Worm (Caenorhabditis elegans) whole organism, L3 larva: ENCODE measurements around the gene col-176.
A peak's percentile ranks its signal among the peaks of the same experiment; 100 is the strongest.

ENCODE experiments used
- R02D3.7 ChIP-seq: fragments of 150-350 bp; optimal IDR thresholded peaks from 2 replicates; lab custom pipeline; 2014; ENCODE audit warnings: missing biosample characterization, missing genetic modification characterization
- aly-2 ChIP-seq: fragments of 150-350 bp; optimal IDR thresholded peaks from 2 replicates; lab custom pipeline; 2014; ENCODE audit warnings: missing biosample characterization, missing genetic modification characterization
- ceh-16 ChIP-seq: sonication (generic microtip); optimal IDR thresholded peaks from 2 replicates; lab custom pipeline; 2017; ENCODE audit warnings: missing biosample characterization, missing genetic modification characterization
- ceh-28 ChIP-seq: fragments of 150-350 bp; optimal IDR thresholded peaks from 2 replicates; lab custom pipeline; 2014; ENCODE audit warnings: missing biosample characterization, missing genetic modification reagents, missing genetic modification characterization
- ceh-9 ChIP-seq: sonication (generic microtip); optimal IDR thresholded peaks from 2 replicates; lab custom pipeline; 2018; ENCODE audit warnings: missing biosample characterization, missing genetic modification characterization
- egl-27 ChIP-seq: sonication (generic microtip); optimal IDR thresholded peaks from 4 replicates; lab custom pipeline; 2017; ENCODE audit warnings: missing biosample characterization, missing genetic modification reagents, missing genetic modification characterization
- egl-5 ChIP-seq: fragments of 150-350 bp; optimal IDR thresholded peaks from 2 replicates; lab custom pipeline; 2017; ENCODE audit warnings: missing biosample characterization, missing genetic modification reagents, missing genetic modification characterization, inconsistent platforms
- elt-1 ChIP-seq: fragments of 150-350 bp; optimal IDR thresholded peaks from 2 replicates; lab custom pipeline; 2014; ENCODE audit warnings: missing biosample characterization, missing genetic modification characterization
- elt-2 ChIP-seq: sonication (generic microtip); optimal IDR thresholded peaks from 2 replicates; lab custom pipeline; 2016; ENCODE audit warnings: missing genetic modification reagents, mild to moderate bottlenecking, missing genetic modification characterization, missing compliant biosample characterization
- elt-3 ChIP-seq, 3 experiments: fragments of 150-350 bp in 1 of 3; sonication (generic microtip) in 2 of 3; optimal IDR thresholded peaks; 2 replicates in 2 of 3; 4 replicates in 1 of 3; lab custom pipeline; 2014 to 2017; ENCODE audit warnings: missing biosample characterization in 3 of 3, missing genetic modification characterization in 3 of 3
- fkh-10 ChIP-seq: sonication (generic microtip); optimal IDR thresholded peaks from 2 replicates; lab custom pipeline; 2017; ENCODE audit warnings: missing biosample characterization, missing genetic modification reagents, missing genetic modification characterization
- fkh-2 ChIP-seq: fragments of 150-350 bp; optimal IDR thresholded peaks from 2 replicates; lab custom pipeline; 2014; ENCODE audit warnings: missing biosample characterization, missing genetic modification reagents, missing genetic modification characterization
- fos-1 ChIP-seq: fragments of 150-350 bp; optimal IDR thresholded peaks from 2 replicates; lab custom pipeline; 2014; ENCODE audit warnings: missing biosample characterization, missing genetic modification characterization
- jun-1 ChIP-seq: fragments of 150-350 bp; optimal IDR thresholded peaks from 2 replicates; lab custom pipeline; 2014; ENCODE audit warnings: missing biosample characterization, missing genetic modification reagents, missing genetic modification characterization
- lin-15B ChIP-seq: fragments of 150-350 bp; optimal IDR thresholded peaks from 2 replicates; lab custom pipeline; 2014; ENCODE audit warnings: missing biosample characterization, missing genetic modification characterization
- lin-39 ChIP-seq: fragments of 150-350 bp; optimal IDR thresholded peaks from 2 replicates; lab custom pipeline; 2018; ENCODE audit warnings: missing biosample characterization, missing genetic modification reagents, missing genetic modification characterization
- lsy-12 ChIP-seq: sonication (generic microtip); optimal IDR thresholded peaks from 2 replicates; lab custom pipeline; 2016; ENCODE audit warnings: mild to moderate bottlenecking, missing genetic modification characterization, missing compliant biosample characterization
- mdl-1 ChIP-seq: fragments of 150-350 bp; optimal IDR thresholded peaks from 2 replicates; lab custom pipeline; 2014; ENCODE audit warnings: missing biosample characterization, missing genetic modification characterization
- mml-1 ChIP-seq: fragments of 150-350 bp; sonication (generic microtip); optimal IDR thresholded peaks from 3 replicates; lab custom pipeline; 2014; ENCODE audit warnings: missing biosample characterization, missing genetic modification characterization
- nfya-1 ChIP-seq: sonication (generic microtip); optimal IDR thresholded peaks from 2 replicates; lab custom pipeline; 2017; ENCODE audit warnings: missing genetic modification characterization, mild to moderate bottlenecking, missing compliant biosample characterization, antibody characterized with exemption, moderate library complexity; ENCODE audit not compliant: insufficient read depth
- nhr-11 ChIP-seq: fragments of 150-350 bp; optimal IDR thresholded peaks from 2 replicates; lab custom pipeline; 2014; ENCODE audit warnings: missing biosample characterization, missing genetic modification characterization
- nhr-12 ChIP-seq: fragments of 150-350 bp; optimal IDR thresholded peaks from 2 replicates; lab custom pipeline; 2014; ENCODE audit warnings: missing biosample characterization, missing genetic modification characterization
- nhr-237 ChIP-seq: fragments of 150-350 bp; optimal IDR thresholded peaks from 2 replicates; lab custom pipeline; 2014; ENCODE audit warnings: missing biosample characterization, missing genetic modification characterization
- nhr-25 ChIP-seq: sonication (generic microtip); optimal IDR thresholded peaks from 2 replicates; lab custom pipeline; 2017; ENCODE audit warnings: missing biosample characterization, missing genetic modification characterization
- nhr-28 ChIP-seq: fragments of 150-350 bp; optimal IDR thresholded peaks from 2 replicates; lab custom pipeline; 2014; ENCODE audit warnings: missing biosample characterization, missing genetic modification characterization
- nhr-76 ChIP-seq: fragments of 150-350 bp; sonication (generic microtip); optimal IDR thresholded peaks from 5 replicates; lab custom pipeline; 2014; ENCODE audit warnings: missing biosample characterization, missing genetic modification characterization
- nhr-77 ChIP-seq: fragments of 150-350 bp; optimal IDR thresholded peaks from 2 replicates; lab custom pipeline; 2014; ENCODE audit warnings: missing biosample characterization, missing genetic modification characterization
- pha-4 ChIP-seq: fragments of 150-350 bp; optimal IDR thresholded peaks from 2 replicates; lab custom pipeline; 2014; ENCODE audit warnings: missing biosample characterization, missing genetic modification reagents, missing genetic modification characterization
- pqm-1 ChIP-seq: fragments of 150-350 bp; optimal IDR thresholded peaks from 2 replicates; lab custom pipeline; 2017; ENCODE audit warnings: missing biosample characterization, missing genetic modification characterization, inconsistent platforms
- sea-2 ChIP-seq: fragments of 150-350 bp; sonication (generic microtip); optimal IDR thresholded peaks from 4 replicates; lab custom pipeline; 2014; ENCODE audit warnings: missing biosample characterization, missing genetic modification reagents, missing genetic modification characterization
- tbx-2 ChIP-seq: sonication (generic microtip); optimal IDR thresholded peaks from 2 replicates; lab custom pipeline; 2016; ENCODE audit warnings: mild to moderate bottlenecking, missing genetic modification characterization, missing compliant biosample characterization
- unc-39 ChIP-seq: sonication (generic microtip); optimal IDR thresholded peaks from 4 replicates; lab custom pipeline; 2017; ENCODE audit warnings: missing biosample characterization, missing genetic modification characterization
- unc-62 ChIP-seq: fragments of 150-350 bp; sonication (generic microtip); optimal IDR thresholded peaks from 4 replicates; lab custom pipeline; 2014; ENCODE audit warnings: missing biosample characterization, missing genetic modification reagents, missing genetic modification characterization
- zag-1 ChIP-seq: fragments of 150-350 bp; optimal IDR thresholded peaks from 2 replicates; lab custom pipeline; 2014; ENCODE audit warnings: missing biosample characterization, missing genetic modification characterization
- ztf-11 ChIP-seq: fragments of 150-350 bp; optimal IDR thresholded peaks from 2 replicates; lab custom pipeline; 2014; ENCODE audit warnings: missing biosample characterization, missing genetic modification characterization
- ztf-4 ChIP-seq: fragments of 150-350 bp; optimal IDR thresholded peaks from 2 replicates; lab custom pipeline; 2014; ENCODE audit warnings: missing biosample characterization, missing genetic modification characterization

Gene col-176

DNA sequence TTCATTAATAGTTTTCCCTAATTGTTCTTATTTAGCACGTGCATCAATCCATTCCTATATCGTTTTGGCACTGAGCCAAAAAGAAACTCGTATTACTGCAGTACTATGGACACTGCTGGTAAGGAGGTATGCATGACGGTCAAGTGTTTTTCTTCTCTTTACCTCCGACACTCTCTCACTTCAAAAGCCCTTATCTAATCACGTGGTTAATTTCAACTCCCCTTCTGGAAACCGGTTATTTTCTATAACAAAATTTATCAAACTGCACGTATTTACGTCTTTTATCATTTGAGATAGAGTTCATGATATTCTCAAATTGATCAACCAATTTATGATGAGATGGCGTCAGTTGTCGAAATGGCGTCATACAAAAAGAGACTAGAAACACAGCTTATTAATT, 25.8 kb upstream of the col-176 start (continued):
- TF ChIP-seq jun-1 (tag; lab: Kevin White, UChicago) (peak; percentile 77), R02D3.7 (tag; lab: Kevin White, UChicago) (no peak), nhr-237 (no peak), fkh-10 (GFP tag; lab: Kevin White, UChicago) (no peak), nhr-28 (tag; lab: Kevin White, UChicago) (no peak), fkh-2 (tag; lab: Kevin White, UChicago) (no peak), ceh-9 (tag; lab: Kevin White, UChicago) (no peak), ztf-11 (tag; lab: Kevin White, UChicago) (no peak), unc-62 (GFP tag; lab: Kevin White, UChicago) (no peak), ceh-28 (tag; lab: Kevin White, UChicago) (no peak), pqm-1 (tag; lab: Kevin White, UChicago) (peak; percentile 90), nhr-12 (tag; lab: Kevin White, UChicago) (no peak), egl-5 (tag; lab: Kevin White, UChicago) (no peak), lsy-12 (peak; percentile 15), nhr-25 (peak; percentile 36), sea-2 (no peak), ceh-16 (tag; lab: Kevin White, UChicago) (no peak), lin-15B (tag; lab: Kevin White, UChicago) (no peak), mdl-1 (peak; percentile 38), aly-2 (tag; lab: Kevin White, UChicago) (no peak)

- peak; percentile 38 for TF ChIP-seq nhr-25
- no peak for TF ChIP-seq tbx-2 (tag; lab: Kevin White, UChicago)
- peak; percentile 19 for TF ChIP-seq pha-4 (tag; lab: Kevin White, UChicago)
- peak; percentile 88 for TF ChIP-seq elt-2
- TF ChIP-seq elt-1 (tag; lab: Kevin White, UChicago), result peak; percentile 27
- TF ChIP-seq nhr-76, result no peak
- TF ChIP-seq fkh-2 (tag; lab: Kevin White, UChicago), result no peak
- peak; percentile 53 for TF ChIP-seq pqm-1 (tag; lab: Kevin White, UChicago)
- no peak for TF ChIP-seq nhr-11 (tag; lab: Kevin White, UChicago)
- no peak for TF ChIP-seq ceh-28 (tag; lab: Kevin White, UChicago)
- TF ChIP-seq lsy-12, result no peak
These were observed 23.5 kb upstream of the col-176 start, which contains the start of gene cbs-1 for ce11 chrX:10053742-10054409. TSS of gene cbs-1 (plus strand) at chrX:10054275.

ce11 chrX:10054410-10054800, 23.0 kb upstream of the col-176 start:
- TF ChIP-seq ztf-11 (tag; lab: Kevin White, UChicago) (no peak), lin-39 (tag; lab: Kevin White, UChicago) (no peak), nfya-1 (tag; lab: Kevin White, UChicago) (no peak), pqm-1 (tag; lab: Kevin White, UChicago) (peak; percentile 25), elt-2 (peak; percentile 71), elt-3 (tag; optimal IDR thresholded peaks at IDR 0.05; lab: Kevin White, UChicago) (peak in 1 of 3 experiments; percentile 25), unc-62 (GFP tag; lab: Kevin White, UChicago) (no peak), nhr-25 (no peak), zag-1 (tag; lab: Kevin White, UChicago) (no peak)

DNA sequence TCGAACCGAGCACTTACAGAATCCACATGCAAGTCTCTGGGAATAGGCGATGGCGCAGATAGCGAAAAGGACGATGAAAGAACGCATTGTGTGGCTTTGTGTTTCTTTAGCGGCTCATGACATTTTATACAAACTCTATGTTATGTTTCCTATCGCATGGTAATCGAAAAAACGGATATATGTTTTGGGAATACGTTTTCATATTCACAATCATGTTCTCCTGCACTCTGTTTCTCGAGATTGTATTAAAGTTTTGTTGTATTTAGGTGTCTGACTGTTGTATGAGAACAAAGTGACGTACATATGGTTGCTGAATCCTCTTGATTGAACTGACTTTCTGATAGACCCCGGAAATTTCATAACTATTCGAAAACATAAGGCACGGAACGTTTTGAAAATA, 19.1 kb upstream of the col-176 start, which contains the start of gene ZC373.2:
TSS of gene ZC373.2 (minus strand) at position 101 of the 400 bp plus-strand sequence.
- TF ChIP-seq mdl-1, result no peak
- TF ChIP-seq fos-1, result no peak
- no peak for TF ChIP-seq nhr-77
- TF ChIP-seq fkh-10 (GFP tag; lab: Kevin White, UChicago), result no peak
- no peak for TF ChIP-seq ztf-4
- TF ChIP-seq ceh-28 (tag; lab: Kevin White, UChicago), result no peak
- TF ChIP-seq nhr-237, result no peak
- no peak for TF ChIP-seq ceh-9 (tag; lab: Kevin White, UChicago)
- TF ChIP-seq, all 47 proteins: peak for 0

- TF ChIP-seq fkh-10 (GFP tag; lab: Kevin White, UChicago) (no peak), aly-2 (tag; lab: Kevin White, UChicago) (no peak), unc-39 (no peak), egl-27 (tag; lab: Kevin White, UChicago) (no peak), tbx-2 (tag; lab: Kevin White, UChicago) (no peak), mml-1 (tag; lab: Kevin White, UChicago) (no peak), nhr-25 (no peak), ceh-28 (tag; lab: Kevin White, UChicago) (no peak), zag-1 (tag; lab: Kevin White, UChicago) (no peak), ztf-11 (tag; lab: Kevin White, UChicago) (no peak), nfya-1 (tag; lab: Kevin White, UChicago) (no peak), elt-1 (tag; lab: Kevin White, UChicago) (no peak), egl-5 (tag; lab: Kevin White, UChicago) (no peak)
These were observed 16.9 kb upstream of the col-176 start, which contains the start of gene ZC373.3 for ce11 chrX:10060475-10061011. TSS of gene ZC373.3 (plus strand) at chrX:10060525.
